Fruit fly (Drosophila melanogaster) whole organism, embryonic: ENCODE data around the gene ago.

Source experiments
- CG2129 ChIP-seq: fragments of 200-800 bp; sonication (Bioruptor generic); IDR thresholded peaks from 2 replicates; pipeline ENCODE4 v1.3.6; 2022; ENCODE audit warnings: missing biosample characterization, missing genetic modification characterization; ENCODE audit not compliant: partially characterized antibody
- CG8359 ChIP-seq: fragments of 200-800 bp; sonication (Bioruptor generic); optimal IDR thresholded peaks from 2 replicates; lab custom pipeline; 2017; ENCODE audit warnings: missing biosample characterization, mild to moderate bottlenecking, missing genetic modification characterization, borderline replicate concordance
- Eip74EF ChIP-seq, 2 experiments: fragments of 200-800 bp in 1 of 2; fragments of >200 bp in 1 of 2; sonication (Bioruptor generic) in 1 of 2; optimal IDR thresholded peaks; 2 replicates each; lab custom pipeline; 2017 to 2019; ENCODE audit warnings: missing biosample characterization in 2 of 2, missing genetic modification characterization in 2 of 2, mild to moderate bottlenecking in 1 of 2, moderate library complexity in 1 of 2
- Rx ChIP-seq: fragments of 200-800 bp; sonication (Bioruptor generic); IDR thresholded peaks from 2 replicates; pipeline ENCODE4 v1.3.6; 2022; ENCODE audit warnings: missing biosample characterization, missing genetic modification characterization
- abd-A ChIP-seq: fragments of 200-800 bp; sonication (Bioruptor generic); optimal IDR thresholded peaks from 3 replicates; lab custom pipeline; 2019; ENCODE audit warnings: missing biosample characterization, mild to moderate bottlenecking, missing genetic modification characterization, moderate library complexity
- lmd ChIP-seq: fragments of 200-800 bp; sonication (Bioruptor generic); IDR thresholded peaks from 2 replicates; pipeline ENCODE4 v1.3.6; 2022; ENCODE audit warnings: missing biosample characterization, missing genetic modification characterization

- TF ChIP-seq lmd (GFP tag; lab: Robert Waterston, UW) (no peak), Eip74EF (GFP tag; optimal IDR thresholded peaks at IDR 0.05; lab: Kevin White, UChicago) (no peak), abd-A (tag; lab: Kevin White, UChicago) (no peak), CG8359 (GFP tag; lab: Kevin White, UChicago) (no peak), CG2129 (GFP tag; lab: Robert Waterston, UW) (no peak), Rx (GFP tag; lab: Robert Waterston, UW) (no peak; the same call in 1 of the 2 replicates)
Measured at dm6 chr3L:4225647-4226470, 28.2 kb downstream of the ago start.
